Fruit fly (Drosophila melanogaster) whole organism, prepupa: ENCODE measurements around the gene ben.

ENCODE experiments used
- Blimp-1 ChIP-seq: fragments of 200-800 bp; sonication (Bioruptor generic); optimal IDR thresholded peaks from 3 replicates; lab custom pipeline; 2017; ENCODE audit warnings: missing biosample characterization, missing genetic modification characterization, mild to moderate bottlenecking, moderate library complexity, missing genetic modification reagents
- CG10669 ChIP-seq: fragments of 200-800 bp; sonication (Bioruptor generic); optimal IDR thresholded peaks from 3 replicates; lab custom pipeline; 2018; ENCODE audit warnings: missing biosample characterization, mild to moderate bottlenecking, missing genetic modification characterization, moderate library complexity
- CG11294 ChIP-seq: fragments of 200-800 bp; sonication (Bioruptor generic); IDR thresholded peaks from 2 replicates; pipeline ENCODE4 v1.3.6; 2022; ENCODE audit warnings: missing biosample characterization, missing genetic modification characterization
- CG11902 ChIP-seq: fragments of 200-800 bp; sonication (Bioruptor generic); optimal IDR thresholded peaks from 3 replicates; lab custom pipeline; 2016; ENCODE audit warnings: missing biosample characterization, missing genetic modification characterization
- CG15336 ChIP-seq: fragments of 200-800 bp; sonication (Bioruptor generic); IDR thresholded peaks from 2 replicates; pipeline ENCODE4 v1.3.6; 2022; ENCODE audit warnings: missing biosample characterization, missing genetic modification characterization
- CG1621 ChIP-seq: fragments of 200-800 bp; sonication (Bioruptor generic); optimal IDR thresholded peaks from 3 replicates; lab custom pipeline; 2018; ENCODE audit warnings: missing biosample characterization, mild to moderate bottlenecking, missing genetic modification characterization
- CG16779 ChIP-seq: fragments of 200-800 bp; sonication (Bioruptor generic); optimal IDR thresholded peaks from 3 replicates; lab custom pipeline; 2017; ENCODE audit warnings: missing biosample characterization, mild to moderate bottlenecking, missing genetic modification characterization
- CG3032 ChIP-seq: fragments of 200-800 bp; optimal IDR thresholded peaks from 2 replicates; lab custom pipeline; 2019; ENCODE audit warnings: missing biosample characterization, mild to moderate bottlenecking, missing genetic modification characterization, moderate library complexity
- CG31627 ChIP-seq: fragments of 200-800 bp; sonication (Bioruptor generic); optimal IDR thresholded peaks from 3 replicates; lab custom pipeline; 2016; ENCODE audit warnings: missing biosample characterization, missing genetic modification characterization
- CG34406 ChIP-seq: fragments of 200-800 bp; sonication (Bioruptor generic); optimal IDR thresholded peaks from 3 replicates; lab custom pipeline; 2016; ENCODE audit warnings: missing biosample characterization, missing genetic modification characterization
- CG3919 ChIP-seq: fragments of 200-800 bp; sonication (Bioruptor generic); optimal IDR thresholded peaks from 3 replicates; lab custom pipeline; 2016; ENCODE audit warnings: missing biosample characterization, missing genetic modification characterization
- CG4318 ChIP-seq: fragments of 200-800 bp; sonication (Bioruptor generic); optimal IDR thresholded peaks from 3 replicates; lab custom pipeline; 2017; ENCODE audit warnings: missing biosample characterization, mild to moderate bottlenecking, missing genetic modification characterization
- CG6163 ChIP-seq: fragments of 200-800 bp; sonication (Bioruptor generic); IDR thresholded peaks from 3 replicates; pipeline ENCODE4 v1.3.6; 2022; ENCODE audit warnings: missing biosample characterization, missing genetic modification characterization
- CG6276 ChIP-seq: fragments of 200-800 bp; sonication (Bioruptor generic); optimal IDR thresholded peaks from 2 replicates; lab custom pipeline; 2017; ENCODE audit warnings: missing biosample characterization, mild to moderate bottlenecking, missing genetic modification characterization
- CG6808 ChIP-seq: fragments of 200-800 bp; sonication (Bioruptor generic); optimal IDR thresholded peaks from 3 replicates; lab custom pipeline; 2017; ENCODE audit warnings: missing biosample characterization, missing genetic modification characterization, mild to moderate bottlenecking, moderate library complexity, missing genetic modification reagents
- CG6854 ChIP-seq: fragments of 200-800 bp; sonication (Bioruptor generic); optimal IDR thresholded peaks from 2 replicates; lab custom pipeline; 2017; ENCODE audit warnings: missing biosample characterization, mild to moderate bottlenecking, missing genetic modification characterization
- CG8119 ChIP-seq: fragments of 200-800 bp; sonication (Bioruptor generic); IDR thresholded peaks from 3 replicates; pipeline ENCODE4 v1.3.6; 2022; ENCODE audit warnings: missing biosample characterization, missing genetic modification characterization
- CG8632 ChIP-seq: fragments of 200-800 bp; sonication (Bioruptor generic); optimal IDR thresholded peaks from 3 replicates; lab custom pipeline; 2016; ENCODE audit warnings: missing biosample characterization, missing genetic modification characterization
- CG9139 ChIP-seq: fragments of 200-800 bp; sonication (Bioruptor generic); optimal IDR thresholded peaks from 3 replicates; lab custom pipeline; 2017; ENCODE audit warnings: missing biosample characterization, mild to moderate bottlenecking, missing genetic modification characterization
- Eip93F ChIP-seq: fragments of 200-800 bp; sonication (Bioruptor generic); optimal IDR thresholded peaks from 2 replicates; lab custom pipeline; 2016; ENCODE audit warnings: missing biosample characterization, mild to moderate bottlenecking, missing genetic modification characterization
- Ets21C ChIP-seq: fragments of 200-800 bp; sonication (Bioruptor generic); optimal IDR thresholded peaks from 3 replicates; lab custom pipeline; 2016; ENCODE audit warnings: missing biosample characterization, missing genetic modification characterization
- Gug ChIP-seq: fragments of 200-800 bp; sonication (Bioruptor generic); IDR thresholded peaks from 2 replicates; pipeline ENCODE4 v1.3.6; 2022; ENCODE audit warnings: missing biosample characterization, missing genetic modification characterization
- Hr38 ChIP-seq: sonication (Bioruptor generic); optimal IDR thresholded peaks from 2 replicates; lab custom pipeline; 2016; ENCODE audit warnings: missing biosample characterization, missing genetic modification characterization
- Hr4 ChIP-seq: fragments of 200-800 bp; sonication (Bioruptor generic); optimal IDR thresholded peaks from 3 replicates; lab custom pipeline; 2016; ENCODE audit warnings: missing biosample characterization, missing genetic modification characterization
- Met ChIP-seq: fragments of 200-800 bp; sonication (Bioruptor generic); optimal IDR thresholded peaks from 3 replicates; lab custom pipeline; 2016; ENCODE audit warnings: missing biosample characterization, missing genetic modification characterization
- Sox102F ChIP-seq: fragments of 200-800 bp; sonication (Bioruptor generic); optimal IDR thresholded peaks from 2 replicates; lab custom pipeline; 2016; ENCODE audit warnings: missing biosample characterization, mild to moderate bottlenecking, missing genetic modification characterization
- Sox14 ChIP-seq: fragments of 200-800 bp; sonication (Bioruptor generic); optimal IDR thresholded peaks from 3 replicates; lab custom pipeline; 2016; ENCODE audit warnings: missing biosample characterization, missing genetic modification characterization
- Sox15 ChIP-seq: fragments of 200-800 bp; sonication (Bioruptor generic); optimal IDR thresholded peaks from 3 replicates; lab custom pipeline; 2016; ENCODE audit warnings: missing biosample characterization, missing genetic modification characterization
- achi ChIP-seq: fragments of 200-800 bp; sonication (Bioruptor generic); optimal IDR thresholded peaks from 3 replicates; lab custom pipeline; 2016; ENCODE audit warnings: missing biosample characterization, missing genetic modification characterization
- acj6 ChIP-seq: fragments of 200-800 bp; sonication (Bioruptor generic); optimal IDR thresholded peaks from 3 replicates; lab custom pipeline; 2016; ENCODE audit warnings: missing biosample characterization, missing genetic modification characterization
- cyc ChIP-seq: fragments of 200-800 bp; sonication (Bioruptor generic); optimal IDR thresholded peaks from 3 replicates; lab custom pipeline; 2016; ENCODE audit warnings: missing biosample characterization, missing genetic modification characterization
- eg ChIP-seq: fragments of 200-800 bp; sonication (Bioruptor generic); IDR thresholded peaks from 3 replicates; pipeline ENCODE4 v1.3.6; 2022; ENCODE audit warnings: missing biosample characterization, missing genetic modification characterization
- esn ChIP-seq: fragments of 200-800 bp; sonication (Bioruptor generic); optimal IDR thresholded peaks from 2 replicates; lab custom pipeline; 2016; ENCODE audit warnings: missing biosample characterization, mild to moderate bottlenecking, missing genetic modification characterization, moderate library complexity
- fd59A ChIP-seq: fragments of 200-800 bp; sonication (Bioruptor generic); optimal IDR thresholded peaks from 2 replicates; lab custom pipeline; 2017; ENCODE audit warnings: missing biosample characterization, mild to moderate bottlenecking, missing genetic modification characterization, missing genetic modification reagents
- fd85E ChIP-seq: fragments of 200-800 bp; sonication (Bioruptor generic); optimal IDR thresholded peaks from 3 replicates; lab custom pipeline; 2016; ENCODE audit warnings: missing biosample characterization, missing genetic modification characterization
- fkh ChIP-seq: fragments of 200-800 bp; sonication (Bioruptor generic); optimal IDR thresholded peaks from 3 replicates; lab custom pipeline; 2017; ENCODE audit warnings: missing biosample characterization, mild to moderate bottlenecking, missing genetic modification characterization, moderate library complexity
- lz ChIP-seq: fragments of 200-800 bp; sonication (Bioruptor generic); optimal IDR thresholded peaks from 3 replicates; lab custom pipeline; 2016; ENCODE audit warnings: missing biosample characterization, missing genetic modification characterization
- net ChIP-seq: fragments of 200-800 bp; sonication (Bioruptor generic); optimal IDR thresholded peaks from 3 replicates; lab custom pipeline; 2016; ENCODE audit warnings: missing biosample characterization, missing genetic modification characterization
- spab ChIP-seq: fragments of 200-800 bp; sonication (Bioruptor generic); optimal IDR thresholded peaks from 2 replicates; lab custom pipeline; 2017; ENCODE audit warnings: missing biosample characterization, mild to moderate bottlenecking, missing genetic modification characterization, missing genetic modification reagents
- ss ChIP-seq, 2 experiments: fragments of 200-800 bp; sonication (Bioruptor generic); optimal IDR thresholded peaks; 2 replicates in 1 of 2; 3 replicates in 1 of 2; lab custom pipeline; 2017 to 2018; ENCODE audit warnings: mild to moderate bottlenecking in 2 of 2, missing biosample characterization in 2 of 2, missing genetic modification characterization in 2 of 2, moderate library complexity in 1 of 2
- svp ChIP-seq: fragments of 200-800 bp; sonication (Bioruptor generic); peaks from one replicate; lab custom pipeline; 2016; ENCODE audit warnings: missing biosample characterization, missing genetic modification characterization
- topi ChIP-seq: fragments of 200-800 bp; sonication (Bioruptor generic); optimal IDR thresholded peaks from 3 replicates; lab custom pipeline; 2016; ENCODE audit warnings: missing biosample characterization, missing genetic modification characterization
- vri ChIP-seq: fragments of 200-800 bp; sonication (Bioruptor generic); optimal IDR thresholded peaks from 3 replicates; lab custom pipeline; 2016; ENCODE audit warnings: missing biosample characterization, mild to moderate bottlenecking, missing genetic modification characterization

Gene ben

DNA sequence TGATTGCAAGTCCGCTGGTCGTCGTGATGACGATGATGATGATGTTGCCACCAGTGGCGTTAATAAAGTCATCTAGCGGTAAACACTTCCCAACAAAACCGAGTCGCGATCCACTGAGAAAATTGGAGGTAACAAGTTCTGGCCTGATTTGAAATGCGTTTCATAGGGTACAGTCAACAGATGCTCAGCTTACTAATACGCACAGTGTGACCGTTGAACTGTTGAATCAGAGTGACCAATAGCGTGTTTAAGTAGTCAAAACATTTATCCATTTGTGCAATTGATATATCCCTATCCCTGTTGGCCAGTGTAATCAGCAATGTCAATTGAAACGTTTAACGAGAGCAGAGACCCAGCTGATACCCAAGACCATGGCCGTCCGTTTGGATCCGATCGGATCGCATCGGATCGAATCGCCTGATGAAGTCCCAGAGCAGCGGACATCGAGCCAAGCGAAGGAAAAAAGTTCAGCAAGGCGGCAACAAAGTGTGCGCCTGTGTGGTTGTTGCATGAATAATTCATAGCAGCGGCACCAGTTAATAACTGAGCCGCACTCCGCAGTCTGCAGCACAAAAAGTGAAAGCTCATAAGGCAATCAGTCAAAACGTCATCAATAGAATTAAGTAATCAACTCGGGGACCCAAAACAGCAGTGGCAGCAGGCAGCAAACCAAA is 47.9 kb upstream of the ben start (continued):
- TF ChIP-seq CG1621 (tag; lab: Kevin White, UChicago), result peak; percentile 33
- TF ChIP-seq Sox14 (GFP tag; lab: Kevin White, UChicago), result peak; percentile 37
- peak; percentile 27 for TF ChIP-seq Met
- TF ChIP-seq CG6808, result peak; percentile 17
- no peak for TF ChIP-seq Hr38 (GFP tag; lab: Kevin White, UChicago)
- TF ChIP-seq lz, result peak; percentile 15
- TF ChIP-seq topi (GFP tag; lab: Kevin White, UChicago), result peak; percentile 45
- no peak for TF ChIP-seq fd85E (GFP tag; lab: Kevin White, UChicago)
- no peak for TF ChIP-seq CG6163 (GFP tag; lab: Robert Waterston, UW)

- TF ChIP-seq ss (GFP tag; optimal IDR thresholded peaks at IDR 0.05; lab: Kevin White, UChicago) (peak; percentile 68 to 71), fd85E (GFP tag; lab: Kevin White, UChicago) (no peak), CG6808 (peak; percentile 54), Sox102F (GFP tag; lab: Kevin White, UChicago) (peak; percentile 0), CG6163 (GFP tag; lab: Robert Waterston, UW) (peak; percentile 40; the same call in 1 of the 3 replicates), CG3919 (no peak), CG9139 (GFP tag; lab: Kevin White, UChicago) (peak; percentile 51), CG3032 (tag; lab: Kevin White, UChicago) (peak; percentile 11), topi (GFP tag; lab: Kevin White, UChicago) (no peak), CG1621 (tag; lab: Kevin White, UChicago) (peak; percentile 77), CG8119 (GFP tag; lab: Robert Waterston, UW) (no peak), vri (GFP tag; lab: Kevin White, UChicago) (peak; percentile 11), CG16779 (tag; lab: Kevin White, UChicago) (no peak), Sox15 (GFP tag; lab: Kevin White, UChicago) (no peak), CG6854 (GFP tag; lab: Kevin White, UChicago) (peak; percentile 22), CG11294 (no peak), Ets21C (no peak)
Measured at dm6 chrX:13948805-13949361, 47.3 kb upstream of the ben start.

- TF ChIP-seq topi (GFP tag; lab: Kevin White, UChicago) (peak; percentile 46), CG4318 (GFP tag; lab: Kevin White, UChicago) (peak; percentile 35), Hr4 (peak; percentile 35), ss (GFP tag; optimal IDR thresholded peaks at IDR 0.05; lab: Kevin White, UChicago) (peak in 1 of 2 experiments; percentile 46), svp (GFP tag; lab: Kevin White, UChicago) (peak; percentile 31), eg (GFP tag; lab: Robert Waterston, UW) (peak; percentile 65; the same call in 2 of the 3 replicates), Blimp-1 (no peak), Sox14 (GFP tag; lab: Kevin White, UChicago) (peak; percentile 56), CG34406 (GFP tag; lab: Kevin White, UChicago) (no peak), CG16779 (tag; lab: Kevin White, UChicago) (no peak), spab (no peak), acj6 (peak; percentile 12), fkh (no peak), Eip93F (no peak), Gug (GFP tag; lab: Robert Waterston, UW) (peak; percentile 65), vri (GFP tag; lab: Kevin White, UChicago) (no peak), fd59A (GFP tag; lab: Kevin White, UChicago) (peak; percentile 8), fd85E (GFP tag; lab: Kevin White, UChicago) (no peak), CG6276 (GFP tag; lab: Kevin White, UChicago) (peak; percentile 25), Ets21C (peak; percentile 17), esn (GFP tag; lab: Kevin White, UChicago) (peak; percentile 44), CG3919 (peak; percentile 62), CG6163 (GFP tag; lab: Robert Waterston, UW) (peak; percentile 52; the same call in 1 of the 3 replicates), CG11294 (no peak), CG15336 (GFP tag; lab: Robert Waterston, UW) (peak; percentile 59), CG11902 (no peak), CG31627 (GFP tag; lab: Kevin White, UChicago) (peak; percentile 20), lz (peak; percentile 34), net (GFP tag; lab: Kevin White, UChicago) (no peak), achi (peak; percentile 49), Sox15 (GFP tag; lab: Kevin White, UChicago) (no peak), CG1621 (tag; lab: Kevin White, UChicago) (no peak), Met (peak; percentile 41), CG6854 (GFP tag; lab: Kevin White, UChicago) (no peak), cyc (peak; percentile 29), CG10669 (GFP tag; lab: Kevin White, UChicago) (peak; percentile 5), CG8632 (GFP tag; lab: Kevin White, UChicago) (no peak)
Measured at dm6 chrX:13951403-13951802, 44.7 kb upstream of the ben start.
